Fruit fly (Drosophila melanogaster) whole organism, embryonic: ENCODE results near the gene Patj.
A peak's percentile ranks its signal among the peaks of the same experiment; 100 is the strongest.

Experiments
- Aef1 ChIP-seq: fragments of 200-800 bp; sonication (Bioruptor generic); IDR thresholded peaks from 3 replicates; pipeline ENCODE4 v1.3.6; 2022; ENCODE audit warnings: missing biosample characterization, missing genetic modification characterization
- Atf3 ChIP-seq: fragments of 200-800 bp; sonication (Bioruptor generic); optimal IDR thresholded peaks from 3 replicates; lab custom pipeline; 2016; ENCODE audit warnings: missing biosample characterization, missing genetic modification characterization
- Atf6 ChIP-seq: fragments of 200-800 bp; sonication (Bioruptor generic); IDR thresholded peaks from 2 replicates; pipeline ENCODE4 v1.3.6; 2022; ENCODE audit warnings: missing biosample characterization, missing genetic modification characterization
- CG10274 ChIP-seq: fragments of 200-800 bp; sonication (Bioruptor generic); optimal IDR thresholded peaks from 3 replicates; lab custom pipeline; 2017; ENCODE audit warnings: missing biosample characterization, mild to moderate bottlenecking, missing genetic modification characterization
- CG10543 ChIP-seq: fragments of 200-800 bp; sonication (Bioruptor generic); optimal IDR thresholded peaks from 3 replicates; lab custom pipeline; 2017; ENCODE audit warnings: missing biosample characterization, mild to moderate bottlenecking, missing genetic modification characterization, moderate library complexity
- CG11456 ChIP-seq: fragments of 200-800 bp; sonication (Bioruptor generic); IDR thresholded peaks from 3 replicates; pipeline ENCODE4 v1.3.6; 2022; ENCODE audit warnings: missing biosample characterization, missing genetic modification characterization
- CG12236 ChIP-seq: fragments of 200-800 bp; sonication (Bioruptor generic); optimal IDR thresholded peaks from 2 replicates; lab custom pipeline; 2016; ENCODE audit warnings: missing biosample characterization, missing genetic modification characterization
- CG13424 ChIP-seq: fragments of 200-800 bp; sonication (Bioruptor generic); optimal IDR thresholded peaks from 2 replicates; lab custom pipeline; 2019; ENCODE audit warnings: missing biosample characterization, mild to moderate bottlenecking, missing genetic modification characterization, moderate library complexity
- CG14667 ChIP-seq: fragments of 200-800 bp; sonication (Bioruptor generic); IDR thresholded peaks from 2 replicates; pipeline ENCODE4 v1.3.6; 2022; ENCODE audit warnings: missing biosample characterization, missing genetic modification characterization
- CG1529 ChIP-seq: fragments of 200-800 bp; sonication (Bioruptor generic); optimal IDR thresholded peaks from 3 replicates; lab custom pipeline; 2018; ENCODE audit warnings: missing biosample characterization, missing genetic modification characterization
- CG17802 ChIP-seq: fragments of 200-800 bp; sonication (Bioruptor generic); optimal IDR thresholded peaks from 2 replicates; lab custom pipeline; 2018; ENCODE audit warnings: missing biosample characterization, mild to moderate bottlenecking, missing genetic modification characterization, moderate library complexity
- CG18262 ChIP-seq: fragments of 200-800 bp; optimal IDR thresholded peaks from 3 replicates; lab custom pipeline; 2019; ENCODE audit warnings: missing biosample characterization, mild to moderate bottlenecking, missing genetic modification characterization, moderate library complexity
- CG18619 ChIP-seq: fragments of 200-800 bp; sonication (Bioruptor generic); optimal IDR thresholded peaks from 3 replicates; lab custom pipeline; 2017; ENCODE audit warnings: missing biosample characterization, mild to moderate bottlenecking, missing genetic modification characterization
- CG2120 ChIP-seq: fragments of 200-800 bp; sonication (Bioruptor generic); optimal IDR thresholded peaks from 3 replicates; lab custom pipeline; 2016; ENCODE audit warnings: missing biosample characterization, missing genetic modification characterization
- CG2889 ChIP-seq: fragments of 200-800 bp; sonication (Bioruptor generic); IDR thresholded peaks from 3 replicates; pipeline ENCODE4 v1.3.6; 2022; ENCODE audit warnings: missing biosample characterization, missing genetic modification characterization
- CG34376 ChIP-seq: fragments of 200-800 bp; sonication (Bioruptor generic); optimal IDR thresholded peaks from 2 replicates; lab custom pipeline; 2018; ENCODE audit warnings: missing biosample characterization, mild to moderate bottlenecking, missing genetic modification characterization
- CG5245 ChIP-seq: fragments of 200-800 bp; sonication (Bioruptor generic); optimal IDR thresholded peaks from 3 replicates; lab custom pipeline; 2016; ENCODE audit warnings: missing biosample characterization, missing genetic modification characterization
- Dbx ChIP-seq: fragments of 200-800 bp; sonication (Bioruptor generic); IDR thresholded peaks from 3 replicates; pipeline ENCODE4 v1.3.6; 2022; ENCODE audit warnings: missing biosample characterization, missing genetic modification characterization
- Dll ChIP-seq: fragments of 200-800 bp; sonication (Bioruptor generic); IDR thresholded peaks from 4 replicates; pipeline ENCODE4 v1.3.6; 2022; ENCODE audit warnings: missing biosample characterization, missing genetic modification characterization; ENCODE audit not compliant: partially characterized antibody
- Drgx ChIP-seq: fragments of 200-800 bp; sonication (Bioruptor generic); IDR thresholded peaks from 2 replicates; pipeline ENCODE4 v1.3.6; 2022; ENCODE audit warnings: missing biosample characterization, missing genetic modification characterization
- E2f1 ChIP-seq: fragments of 200-800 bp; sonication (Bioruptor generic); IDR thresholded peaks from 2 replicates; pipeline ENCODE4 v1.3.6; 2022; ENCODE audit warnings: missing biosample characterization, missing genetic modification characterization
- E2f2 ChIP-seq: fragments of 200-800 bp; sonication (Bioruptor generic); IDR thresholded peaks from 2 replicates; pipeline ENCODE4 v1.3.6; 2022; ENCODE audit warnings: missing biosample characterization, missing genetic modification characterization
- GATAe ChIP-seq: fragments of 200-800 bp; sonication (Bioruptor generic); conservative IDR thresholded peaks from 2 replicates; pipeline ENCODE4 v1.3.6; 2022; ENCODE audit warnings: missing biosample characterization, missing genetic modification characterization
- HHEX ChIP-seq: fragments of 200-800 bp; sonication (Bioruptor generic); optimal IDR thresholded peaks from 3 replicates; lab custom pipeline; 2017; ENCODE audit warnings: missing biosample characterization, mild to moderate bottlenecking, missing genetic modification characterization, missing genetic modification reagents
- Hey ChIP-seq: fragments of 200-800 bp; sonication (Bioruptor generic); optimal IDR thresholded peaks from 3 replicates; lab custom pipeline; 2018; ENCODE audit warnings: missing biosample characterization, mild to moderate bottlenecking, missing genetic modification characterization
- HmgZ ChIP-seq: fragments of 200-800 bp; sonication (Bioruptor generic); optimal IDR thresholded peaks from 2 replicates; lab custom pipeline; 2018; ENCODE audit warnings: missing biosample characterization, mild to moderate bottlenecking, missing genetic modification characterization
- Hr3 ChIP-seq: fragments of 200-800 bp; sonication (Bioruptor generic); optimal IDR thresholded peaks from 3 replicates; lab custom pipeline; 2016; ENCODE audit warnings: missing biosample characterization, missing genetic modification characterization
- Lhr ChIP-seq: fragments of 200-800 bp; sonication (Bioruptor generic); optimal IDR thresholded peaks from 3 replicates; lab custom pipeline; 2017; ENCODE audit warnings: mild to moderate bottlenecking, missing biosample characterization, missing genetic modification reagents, missing genetic modification characterization
- NC2α ChIP-seq: fragments of 200-800 bp; sonication (Bioruptor generic); optimal IDR thresholded peaks from 2 replicates; lab custom pipeline; 2016; ENCODE audit warnings: missing biosample characterization, missing genetic modification characterization
- PHDP ChIP-seq: fragments of 200-800 bp; sonication (Bioruptor generic); optimal IDR thresholded peaks from 3 replicates; lab custom pipeline; 2018; ENCODE audit warnings: missing biosample characterization, mild to moderate bottlenecking, missing genetic modification characterization, moderate library complexity
- Pdp1 ChIP-seq, 2 experiments: fragments of 200-800 bp; sonication (Bioruptor generic); optimal IDR thresholded peaks; 3 replicates each; lab custom pipeline; 2016; ENCODE audit warnings: missing biosample characterization in 2 of 2, missing genetic modification characterization in 2 of 2, mild to moderate bottlenecking in 1 of 2, moderate library complexity in 1 of 2
- ara ChIP-seq: fragments of 200-800 bp; sonication (Bioruptor generic); IDR thresholded peaks from 2 replicates; pipeline ENCODE4 v1.3.6; 2022; ENCODE audit warnings: missing biosample characterization, missing genetic modification characterization
- chinmo ChIP-seq: fragments of 200-800 bp; sonication (Bioruptor generic); IDR thresholded peaks from 4 replicates; pipeline ENCODE4 v1.3.6; 2022; ENCODE audit warnings: missing biosample characterization, missing genetic modification characterization; ENCODE audit not compliant: partially characterized antibody
- crp ChIP-seq, 2 experiments: fragments of 200-800 bp; sonication (Bioruptor generic); optimal IDR thresholded peaks; 2 replicates in 1 of 2; 3 replicates in 1 of 2; lab custom pipeline; 2017; ENCODE audit warnings: missing biosample characterization in 2 of 2, missing genetic modification characterization in 2 of 2, mild to moderate bottlenecking in 1 of 2, moderate library complexity in 1 of 2
- exex ChIP-seq: fragments of 200-800 bp; sonication (Bioruptor generic); optimal IDR thresholded peaks from 4 replicates; lab custom pipeline; 2018; ENCODE audit warnings: missing biosample characterization, mild to moderate bottlenecking, missing genetic modification characterization, moderate library complexity
- fd64A ChIP-seq: fragments of 200-800 bp; sonication (Bioruptor generic); optimal IDR thresholded peaks from 3 replicates; lab custom pipeline; 2018; ENCODE audit warnings: missing biosample characterization, mild to moderate bottlenecking, missing genetic modification characterization
- fu2 ChIP-seq: fragments of 200-800 bp; sonication (Bioruptor generic); optimal IDR thresholded peaks from 2 replicates; lab custom pipeline; 2016; ENCODE audit warnings: missing biosample characterization, missing genetic modification characterization
- grn ChIP-seq: fragments of 200-800 bp; sonication (Bioruptor generic); optimal IDR thresholded peaks from 3 replicates; lab custom pipeline; 2017; ENCODE audit warnings: missing biosample characterization, missing genetic modification characterization
- kay ChIP-seq: fragments of 200-800 bp; sonication (Bioruptor generic); optimal IDR thresholded peaks from 2 replicates; lab custom pipeline; 2016; ENCODE audit warnings: missing biosample characterization, missing genetic modification characterization
- luna ChIP-seq: fragments of 200-800 bp; sonication (Bioruptor generic); optimal IDR thresholded peaks from 2 replicates; lab custom pipeline; 2016; ENCODE audit warnings: missing biosample characterization, missing genetic modification characterization
- peb ChIP-seq: fragments of 200-800 bp; sonication (Bioruptor generic); IDR thresholded peaks from 2 replicates; pipeline ENCODE4 v1.3.6; 2022; ENCODE audit warnings: missing biosample characterization, missing genetic modification characterization
- pfk ChIP-seq: fragments of 200-800 bp; sonication (Bioruptor generic); optimal IDR thresholded peaks from 2 replicates; lab custom pipeline; 2018; ENCODE audit warnings: missing biosample characterization, mild to moderate bottlenecking, missing genetic modification characterization, moderate library complexity
- phol ChIP-seq: fragments of 200-800 bp; sonication (Bioruptor generic); optimal IDR thresholded peaks from 3 replicates; lab custom pipeline; 2018; ENCODE audit warnings: missing biosample characterization, mild to moderate bottlenecking, missing genetic modification characterization, moderate library complexity
- ro ChIP-seq: fragments of 200-800 bp; sonication (Bioruptor generic); IDR thresholded peaks from 2 replicates; pipeline ENCODE4 v1.3.6; 2022; ENCODE audit warnings: missing biosample characterization, missing genetic modification characterization
- salm ChIP-seq: fragments of 200-800 bp; sonication (Bioruptor generic); optimal IDR thresholded peaks from 2 replicates; lab custom pipeline; 2018; ENCODE audit warnings: missing biosample characterization, mild to moderate bottlenecking, missing genetic modification characterization
- sd ChIP-seq: fragments of 200-800 bp; sonication (Bioruptor generic); optimal IDR thresholded peaks from 3 replicates; lab custom pipeline; 2018; ENCODE audit warnings: missing biosample characterization, mild to moderate bottlenecking, missing genetic modification characterization, moderate library complexity
- sens ChIP-seq: fragments of 200-800 bp; sonication (Bioruptor generic); peaks from one replicate; lab custom pipeline; 2016; ENCODE audit warnings: missing biosample characterization, missing genetic modification characterization
- tna ChIP-seq: fragments of 200-800 bp; sonication (Bioruptor generic); IDR thresholded peaks from 2 replicates; pipeline ENCODE4 v1.3.6; 2022; ENCODE audit warnings: missing biosample characterization, missing genetic modification characterization; ENCODE audit not compliant: partially characterized antibody
- ttk ChIP-seq: fragments of 200-800 bp; sonication (Bioruptor generic); IDR thresholded peaks from 2 replicates; pipeline ENCODE4 v2.1.2; 2022; ENCODE audit warnings: missing biosample characterization, missing genetic modification characterization
- wdn ChIP-seq: fragments of 200-800 bp; sonication (Bioruptor generic); IDR thresholded peaks from 2 replicates; pipeline ENCODE4 v1.3.6; 2022; ENCODE audit warnings: missing biosample characterization, missing genetic modification characterization
- wek ChIP-seq: fragments of 200-800 bp; sonication (Bioruptor generic); optimal IDR thresholded peaks from 3 replicates; lab custom pipeline; 2018; ENCODE audit warnings: missing biosample characterization, mild to moderate bottlenecking, missing genetic modification characterization, moderate library complexity

Gene Patj

DNA sequence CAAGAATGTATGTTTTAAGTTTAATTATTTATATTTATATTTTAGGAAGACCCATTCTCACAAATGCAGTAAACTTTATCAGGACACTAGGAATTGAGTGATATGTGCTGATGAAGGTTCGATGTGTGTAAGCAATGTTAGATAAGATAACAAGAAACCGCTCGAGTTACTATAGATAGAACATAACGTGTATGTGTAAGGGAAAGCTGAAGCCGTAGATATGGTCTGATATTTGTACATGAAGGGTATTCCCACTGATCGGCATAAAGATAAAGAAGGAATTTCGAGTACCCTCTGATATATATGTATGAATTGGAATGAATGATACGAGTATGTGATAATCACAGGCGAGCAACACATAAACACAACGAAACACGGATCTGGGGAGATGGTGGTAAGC is 14.5 kb upstream of the Patj start (continued):
- TF ChIP-seq fu2 (GFP tag; lab: Kevin White, UChicago) (no peak), NC2α (no peak), Pdp1 (GFP tag; optimal IDR thresholded peaks at IDR 0.05; lab: Kevin White, UChicago) (no peak), E2f2 (GFP tag; lab: Robert Waterston, UW) (no peak), CG34376 (peak; percentile 82), CG5245 (no peak), crp (GFP tag; optimal IDR thresholded peaks at IDR 0.05; lab: Kevin White, UChicago) (no peak), Lhr (no peak), peb (no peak), CG14667 (GFP tag; lab: Robert Waterston, UW) (no peak), wek (GFP tag; lab: Kevin White, UChicago) (peak; percentile 95)

DNA sequence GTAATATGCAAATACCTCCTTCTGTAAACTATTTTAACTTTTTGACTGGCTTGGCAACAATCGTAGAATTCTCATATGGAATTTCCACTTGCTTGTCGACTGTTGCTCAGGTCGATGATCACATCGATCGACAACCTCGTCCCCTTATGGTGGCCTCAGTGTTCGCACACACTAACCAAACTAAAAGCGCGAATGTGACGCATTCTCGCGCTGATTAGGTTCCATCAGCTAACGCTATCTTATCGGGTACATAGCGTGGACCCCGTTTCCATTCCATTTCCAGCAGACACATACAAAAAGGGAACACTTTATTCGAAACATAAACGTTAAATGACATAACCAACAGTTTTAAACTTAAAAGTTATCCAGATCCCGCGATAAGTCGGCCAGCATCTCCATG is 9.3 kb upstream of the Patj start:
- TF ChIP-seq ara (GFP tag; lab: Robert Waterston, UW) (no peak), CG17802 (no peak), Hey (tag; lab: Kevin White, UChicago) (peak; percentile 97), wdn (no peak), CG10274 (GFP tag; lab: Kevin White, UChicago) (no peak), ro (GFP tag; lab: Robert Waterston, UW) (no peak), HHEX (GFP tag; lab: Kevin White, UChicago) (no peak), CG18262 (no peak), grn (GFP tag; lab: Kevin White, UChicago) (peak; percentile 3), CG10543 (GFP tag; lab: Kevin White, UChicago) (peak; percentile 55), CG34376 (peak; percentile 65), Hr3 (no peak), Aef1 (no peak), CG12236 (GFP tag; lab: Kevin White, UChicago) (no peak), Pdp1 (GFP tag; optimal IDR thresholded peaks at IDR 0.05; lab: Kevin White, UChicago) (peak in 1 of 2 experiments; percentile 66), Dll (GFP tag; lab: Robert Waterston, UW) (no peak), pfk (GFP tag; lab: Kevin White, UChicago) (peak; percentile 55), salm (tag; lab: Kevin White, UChicago) (no peak), CG2120 (GFP tag; lab: Kevin White, UChicago) (no peak), peb (no peak), CG13424 (tag; lab: Kevin White, UChicago) (no peak), ttk (GFP tag; lab: Robert Waterston, UW) (no peak), CG1529 (no peak), Drgx (no peak), CG2889 (GFP tag; lab: Robert Waterston, UW) (no peak), CG11456 (GFP tag; lab: Robert Waterston, UW) (no peak), GATAe (GFP tag; lab: Robert Waterston, UW) (peak; percentile 57), Dbx (GFP tag; lab: Robert Waterston, UW) (0 out of 3 replicates have a peak, but pooled peaks have one; percentile 8), PHDP (tag; lab: Kevin White, UChicago) (no peak), sens (GFP tag; lab: Kevin White, UChicago) (no peak), phol (no peak), kay (GFP tag; lab: Kevin White, UChicago) (peak; percentile 28), HmgZ (peak; percentile 18), luna (GFP tag; lab: Kevin White, UChicago) (no peak), Atf6 (GFP tag; lab: Robert Waterston, UW) (no peak), Atf3 (GFP tag; lab: Kevin White, UChicago) (no peak), exex (tag; lab: Kevin White, UChicago) (peak; percentile 69), chinmo (no peak), E2f1 (GFP tag; lab: Robert Waterston, UW) (no peak), CG18619 (GFP tag; lab: Kevin White, UChicago) (no peak), fd64A (GFP tag; lab: Kevin White, UChicago) (no peak), tna (GFP tag; lab: Robert Waterston, UW) (no peak), sd (tag; lab: Kevin White, UChicago) (peak; percentile 78)
